Worm (Caenorhabditis elegans): Measurements from ENCODE around the gene F11A5.17.

Gene F11A5.17

ce11 chrV:16174109-16174508 is 27.7 kb upstream of the F11A5.17 start:
- TF ChIP-seq lin-32 (GFP tag; optimal IDR thresholded peaks at IDR 0.05) (no peak), elt-1 (tag; optimal IDR thresholded peaks at IDR 0.05; ENCODE audit: borderline replicate concordance, insufficient read depth) (no peak), nhr-237 (tag; optimal IDR thresholded peaks at IDR 0.05) (no peak), sptf-1 (tag; optimal IDR thresholded peaks at IDR 0.05) (no peak), mab-5 (tag; optimal IDR thresholded peaks at IDR 0.05) (no peak), M03D4.4 (tag; optimal IDR thresholded peaks at IDR 0.05) (no peak), nhr-28 (tag; optimal IDR thresholded peaks at IDR 0.05) (no peak), blmp-1 (tag; optimal IDR thresholded peaks at IDR 0.05) (no peak), flh-1 (GFP tag; optimal IDR thresholded peaks at IDR 0.05) (no peak), cnd-1 (tag; optimal IDR thresholded peaks at IDR 0.05) (no peak), ceh-43 (GFP tag; optimal IDR thresholded peaks at IDR 0.05) (no peak), zip-8 (tag; optimal IDR thresholded peaks at IDR 0.05) (no peak), bed-3 (GFP tag; optimal IDR thresholded peaks at IDR 0.05) (no peak)

DNA sequence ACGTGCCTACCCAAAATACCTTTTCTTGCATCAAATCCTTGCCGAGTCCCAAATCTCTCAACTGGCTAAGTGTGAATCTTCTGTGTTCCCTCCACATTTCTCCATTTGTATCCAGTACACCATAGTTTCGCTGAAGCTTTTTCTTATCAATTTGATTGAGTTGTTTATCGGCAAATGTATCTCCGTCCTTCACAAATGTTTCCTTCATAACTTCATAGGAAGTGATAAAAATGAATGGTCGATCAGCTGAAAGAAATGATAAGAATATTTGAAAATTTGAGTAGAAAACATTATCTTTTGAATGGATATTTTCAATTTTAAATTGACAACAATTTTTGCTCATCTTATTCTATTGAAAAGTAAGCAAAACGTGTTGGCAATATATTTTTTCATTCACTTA is 26.6 kb upstream of the F11A5.17 start:
- TF ChIP-seq nhr-76 (tag; optimal IDR thresholded peaks at IDR 0.05) = no peak
- no peak for TF ChIP-seq M03D4.4 (tag; optimal IDR thresholded peaks at IDR 0.05)
- no peak for TF ChIP-seq hlh-1 (tag; optimal IDR thresholded peaks at IDR 0.05)
- TF ChIP-seq bed-3 (GFP tag; optimal IDR thresholded peaks at IDR 0.05) = no peak
- no peak for TF ChIP-seq blmp-1 (tag; optimal IDR thresholded peaks at IDR 0.05)
- TF ChIP-seq lin-13 (tag; optimal IDR thresholded peaks at IDR 0.05) = no peak
- TF ChIP-seq ceh-43 (GFP tag; optimal IDR thresholded peaks at IDR 0.05) = no peak
- no peak for TF ChIP-seq unc-120 (tag; optimal IDR thresholded peaks at IDR 0.05; ENCODE audit: poor library complexity, severe bottlenecking)
- no peak for TF ChIP-seq nhr-237 (tag; optimal IDR thresholded peaks at IDR 0.05)
- TF ChIP-seq elt-1 (tag; optimal IDR thresholded peaks at IDR 0.05; ENCODE audit: borderline replicate concordance, insufficient read depth) = no peak
- TF ChIP-seq ceh-39 (tag; optimal IDR thresholded peaks at IDR 0.05) = no peak

ce11 chrV:16175757-16176156 is 26.1 kb upstream of the F11A5.17 start, which contains the start of gene cyp-33D1:
cyp-33D1 (minus strand) TSS chrV:16175857.
- no peak for TF ChIP-seq ceh-43 (GFP tag; optimal IDR thresholded peaks at IDR 0.05)
- no peak for TF ChIP-seq snpc-4 (tag; optimal IDR thresholded peaks at IDR 0.05)
- TF ChIP-seq nhr-28 (tag; optimal IDR thresholded peaks at IDR 0.05) = no peak
- TF ChIP-seq elt-3 (tag; optimal IDR thresholded peaks at IDR 0.05) = no peak
- TF ChIP-seq nhr-2 (tag; optimal IDR thresholded peaks at IDR 0.05) = no peak
- no peak for TF ChIP-seq ces-1 (GFP tag; optimal IDR thresholded peaks at IDR 0.05)
- TF ChIP-seq lin-13 (tag; optimal IDR thresholded peaks at IDR 0.05) = no peak
- TF ChIP-seq unc-39 (tag; optimal IDR thresholded peaks at IDR 0.05) = no peak
- TF ChIP-seq nhr-12 (tag; optimal IDR thresholded peaks at IDR 0.05) = no peak
- no peak for TF ChIP-seq lin-32 (GFP tag; optimal IDR thresholded peaks at IDR 0.05)
- no peak for TF ChIP-seq pha-4 (tag; optimal IDR thresholded peaks at IDR 0.05)
- TF ChIP-seq drap-1 (GFP tag; optimal IDR thresholded peaks at IDR 0.05) = no peak
- TF ChIP-seq flh-1 (GFP tag; optimal IDR thresholded peaks at IDR 0.05) = no peak
- no peak for TF ChIP-seq M03D4.4 (tag; optimal IDR thresholded peaks at IDR 0.05)
- TF ChIP-seq nhr-237 (tag; optimal IDR thresholded peaks at IDR 0.05) = no peak
- TF ChIP-seq unc-120 (tag; optimal IDR thresholded peaks at IDR 0.05; ENCODE audit: poor library complexity, severe bottlenecking) = no peak

DNA sequence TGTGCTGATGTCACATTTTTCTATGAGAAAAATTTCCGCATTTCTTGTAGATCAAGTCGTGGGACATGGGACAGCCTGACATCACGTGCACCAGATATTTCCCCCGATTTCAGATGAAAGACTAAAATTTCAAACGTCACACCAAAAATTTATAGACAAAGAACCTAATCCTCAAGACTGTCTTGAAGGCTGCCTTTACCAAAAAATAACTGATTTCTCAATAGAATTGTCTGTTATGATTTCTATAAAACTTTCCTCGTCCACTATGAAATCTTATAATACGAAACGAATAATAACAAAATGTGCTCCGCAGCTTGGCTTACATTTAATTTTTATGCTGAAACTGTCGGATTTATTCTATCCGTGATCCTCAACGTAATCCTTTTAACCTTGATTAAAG is 21.5 kb upstream of the F11A5.17 start, which contains the start of gene str-106:
Gene str-106 (plus strand): TSS at position 301 of the 400 bp plus-strand sequence.
- no peak for TF ChIP-seq snpc-4 (tag; optimal IDR thresholded peaks at IDR 0.05)
- TF ChIP-seq pha-4 (tag; optimal IDR thresholded peaks at IDR 0.05) = no peak
- no peak for TF ChIP-seq ztf-11 (tag; optimal IDR thresholded peaks at IDR 0.05)
- TF ChIP-seq drap-1 (GFP tag; optimal IDR thresholded peaks at IDR 0.05) = no peak
- no peak for TF ChIP-seq unc-120 (tag; optimal IDR thresholded peaks at IDR 0.05; ENCODE audit: poor library complexity, severe bottlenecking)
- no peak for TF ChIP-seq ceh-39 (tag; optimal IDR thresholded peaks at IDR 0.05)
- TF ChIP-seq unc-39 (tag; optimal IDR thresholded peaks at IDR 0.05) = no peak
- TF ChIP-seq ham-2 (GFP tag; optimal IDR thresholded peaks at IDR 0.05) = no peak
- no peak for TF ChIP-seq lsy-2 (tag; optimal IDR thresholded peaks at IDR 0.05)
- TF ChIP-seq cnd-1 (tag; optimal IDR thresholded peaks at IDR 0.05) = no peak
- no peak for TF ChIP-seq sptf-1 (tag; optimal IDR thresholded peaks at IDR 0.05)
- no peak for TF ChIP-seq unc-62 (GFP tag; optimal IDR thresholded peaks at IDR 0.05)
- no peak for TF ChIP-seq tbx-8 (GFP tag; optimal IDR thresholded peaks at IDR 0.05)
- no peak for TF ChIP-seq lin-13 (tag; optimal IDR thresholded peaks at IDR 0.05)
- TF ChIP-seq elt-3 (tag; optimal IDR thresholded peaks at IDR 0.05) = no peak
- no peak for TF ChIP-seq hlh-1 (tag; optimal IDR thresholded peaks at IDR 0.05)
- no peak for TF ChIP-seq blmp-1 (tag; optimal IDR thresholded peaks at IDR 0.05)

DNA sequence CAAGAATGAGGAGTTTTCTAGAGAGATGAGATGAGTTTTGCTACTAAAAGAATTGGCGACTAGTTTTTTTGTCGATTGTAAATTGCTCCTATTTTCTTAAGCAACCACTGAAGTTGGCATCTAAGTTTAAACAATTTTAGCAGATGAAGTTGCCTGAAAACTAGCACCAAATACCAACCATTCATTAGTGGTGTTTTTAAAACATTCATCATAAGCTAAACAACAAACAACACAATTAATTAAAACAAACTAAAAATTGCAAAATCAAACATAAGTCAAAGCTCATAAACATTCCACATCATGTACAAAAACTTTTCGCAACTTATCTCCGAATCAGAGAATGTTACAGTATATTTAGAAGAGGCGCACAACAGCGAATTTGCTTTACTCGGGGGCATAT is 19.7 kb upstream of the F11A5.17 start, which contains the start of gene srz-13:
Gene srz-13 (plus strand): TSS at position 301 of the 400 bp plus-strand sequence.
- TF ChIP-seq tbx-8 (GFP tag; optimal IDR thresholded peaks at IDR 0.05) (no peak), mep-1 (tag; optimal IDR thresholded peaks at IDR 0.05) (no peak), unc-120 (tag; optimal IDR thresholded peaks at IDR 0.05; ENCODE audit: poor library complexity, severe bottlenecking) (no peak), hlh-1 (tag; optimal IDR thresholded peaks at IDR 0.05) (no peak), elt-3 (tag; optimal IDR thresholded peaks at IDR 0.05) (no peak), mab-5 (tag; optimal IDR thresholded peaks at IDR 0.05) (no peak), snpc-4 (tag; optimal IDR thresholded peaks at IDR 0.05) (no peak), nhr-2 (tag; optimal IDR thresholded peaks at IDR 0.05) (no peak), M03D4.4 (tag; optimal IDR thresholded peaks at IDR 0.05) (no peak), lin-13 (tag; optimal IDR thresholded peaks at IDR 0.05) (no peak)
